Worm (Caenorhabditis elegans) whole organism, L2 larva: ENCODE data around the gene F42A9.9.
A peak's percentile ranks its signal among the peaks of the same experiment; 100 is the strongest.

ENCODE experiments used
- C34F6.9 ChIP-seq: fragments of 150-350 bp; optimal IDR thresholded peaks from 2 replicates; lab custom pipeline; 2014; ENCODE audit warnings: missing biosample characterization, missing genetic modification characterization
- F13H6.1 ChIP-seq: sonication (generic microtip); optimal IDR thresholded peaks from 2 replicates; lab custom pipeline; 2016; ENCODE audit warnings: missing genetic modification characterization, missing compliant biosample characterization
- R02D3.7 ChIP-seq: fragments of 150-350 bp; optimal IDR thresholded peaks from 2 replicates; lab custom pipeline; 2014; ENCODE audit warnings: missing biosample characterization, missing genetic modification characterization
- Y55F3AM.14 ChIP-seq: fragments of 200-800 bp; sonication (Bioruptor generic); optimal IDR thresholded peaks from 2 replicates; lab custom pipeline; 2018; ENCODE audit warnings: mild to moderate bottlenecking, missing genetic modification characterization, missing compliant biosample characterization
- ZK546.5 ChIP-seq: sonication (generic microtip); optimal IDR thresholded peaks from 2 replicates; lab custom pipeline; 2017; ENCODE audit warnings: missing biosample characterization, missing genetic modification characterization
- aly-2 ChIP-seq: fragments of 150-350 bp; optimal IDR thresholded peaks from 2 replicates; lab custom pipeline; 2014; ENCODE audit warnings: missing biosample characterization, missing genetic modification characterization
- blmp-1 ChIP-seq: sonication (generic microtip); optimal IDR thresholded peaks from 2 replicates; lab custom pipeline; 2017; ENCODE audit warnings: missing genetic modification characterization, mild to moderate bottlenecking, missing compliant biosample characterization, antibody characterized with exemption, moderate library complexity; ENCODE audit not compliant: insufficient read depth
- ceh-16 ChIP-seq: fragments of 150-350 bp; optimal IDR thresholded peaks from 2 replicates; lab custom pipeline; 2014; ENCODE audit warnings: missing biosample characterization, missing genetic modification characterization
- crh-2 ChIP-seq: sonication (generic microtip); optimal IDR thresholded peaks from 2 replicates; lab custom pipeline; 2017; ENCODE audit warnings: missing biosample characterization, missing genetic modification characterization
- dmd-4 ChIP-seq: sonication (generic microtip); optimal IDR thresholded peaks from 2 replicates; lab custom pipeline; 2017; ENCODE audit warnings: missing biosample characterization, missing genetic modification characterization
- egl-27 ChIP-seq: sonication (generic microtip); optimal IDR thresholded peaks from 3 replicates; lab custom pipeline; 2017; ENCODE audit warnings: missing biosample characterization, missing genetic modification reagents, missing genetic modification characterization
- elt-1 ChIP-seq: fragments of 150-350 bp; optimal IDR thresholded peaks from 2 replicates; lab custom pipeline; 2014; ENCODE audit warnings: missing biosample characterization, missing genetic modification characterization
- elt-3 ChIP-seq: sonication (generic microtip); optimal IDR thresholded peaks from 2 replicates; lab custom pipeline; 2017; ENCODE audit warnings: missing biosample characterization, missing genetic modification characterization
- fos-1 ChIP-seq: fragments of 150-350 bp; optimal IDR thresholded peaks from 2 replicates; lab custom pipeline; 2014; ENCODE audit warnings: missing biosample characterization, missing genetic modification characterization
- gmeb-1 ChIP-seq: fragments of 150-350 bp; optimal IDR thresholded peaks from 2 replicates; lab custom pipeline; 2014; ENCODE audit warnings: missing biosample characterization, missing genetic modification characterization
- lin-11 ChIP-seq: fragments of 150-350 bp; sonication (generic microtip); optimal IDR thresholded peaks from 2 replicates; lab custom pipeline; 2014; ENCODE audit warnings: missing biosample characterization, missing genetic modification characterization, inconsistent platforms, mixed read lengths
- lsy-2 ChIP-seq, 2 experiments: fragments of 150-350 bp in 1 of 2; sonication (generic microtip) in 1 of 2; optimal IDR thresholded peaks; 2 replicates each; lab custom pipeline; 2014 to 2017; ENCODE audit warnings: missing biosample characterization in 2 of 2, missing genetic modification characterization in 2 of 2
- mab-5 ChIP-seq: fragments of 150-350 bp; optimal IDR thresholded peaks from 2 replicates; lab custom pipeline; 2014; ENCODE audit warnings: missing biosample characterization, missing genetic modification characterization
- mbf-1 ChIP-seq: sonication (generic microtip); optimal IDR thresholded peaks from 2 replicates; lab custom pipeline; 2017; ENCODE audit warnings: missing biosample characterization, missing genetic modification characterization
- mdl-1 ChIP-seq, 2 experiments: fragments of 150-350 bp in 1 of 2; sonication (generic microtip) in 1 of 2; optimal IDR thresholded peaks; 2 replicates each; lab custom pipeline; 2017; ENCODE audit warnings: missing biosample characterization in 2 of 2, missing genetic modification characterization in 2 of 2
- nhr-10 ChIP-seq: sonication (generic microtip); optimal IDR thresholded peaks from 2 replicates; lab custom pipeline; 2017; ENCODE audit warnings: missing biosample characterization, missing genetic modification characterization
- nhr-11 ChIP-seq: fragments of 150-350 bp; optimal IDR thresholded peaks from 2 replicates; lab custom pipeline; 2014; ENCODE audit warnings: missing biosample characterization, missing genetic modification characterization
- nhr-129 ChIP-seq: fragments of 150-350 bp; optimal IDR thresholded peaks from 2 replicates; lab custom pipeline; 2014; ENCODE audit warnings: missing biosample characterization, missing genetic modification characterization
- nhr-21 ChIP-seq: fragments of 150-350 bp; optimal IDR thresholded peaks from 2 replicates; lab custom pipeline; 2014; ENCODE audit warnings: missing biosample characterization, missing genetic modification characterization
- nhr-23 ChIP-seq: fragments of 150-350 bp; optimal IDR thresholded peaks from 2 replicates; lab custom pipeline; 2014; ENCODE audit warnings: missing biosample characterization, missing genetic modification reagents, missing genetic modification characterization
- nhr-25 ChIP-seq: fragments of 150-350 bp; sonication (generic microtip); optimal IDR thresholded peaks from 3 replicates; lab custom pipeline; 2014; ENCODE audit warnings: missing biosample characterization, missing genetic modification characterization
- sem-4 ChIP-seq: fragments of 150-350 bp; optimal IDR thresholded peaks from 2 replicates; lab custom pipeline; 2014; ENCODE audit warnings: missing biosample characterization, missing genetic modification reagents, missing genetic modification characterization
- skn-1 ChIP-seq: sonication (generic microtip); optimal IDR thresholded peaks from 2 replicates; lab custom pipeline; 2017; ENCODE audit warnings: missing biosample characterization, missing genetic modification characterization
- sma-9 ChIP-seq, 2 experiments: fragments of 150-350 bp in 1 of 2; sonication (generic microtip) in 1 of 2; optimal IDR thresholded peaks; 2 replicates each; lab custom pipeline; 2014 to 2016; ENCODE audit warnings: missing genetic modification characterization in 2 of 2, mild to moderate bottlenecking in 1 of 2, missing biosample characterization in 1 of 2, missing compliant biosample characterization in 1 of 2, missing genetic modification reagents in 1 of 2, moderate library complexity in 1 of 2
- snpc-4 ChIP-seq: fragments of 150-350 bp; optimal IDR thresholded peaks from 2 replicates; lab custom pipeline; 2014; ENCODE audit warnings: missing biosample characterization, missing genetic modification characterization
- unc-39 ChIP-seq: fragments of 150-350 bp; optimal IDR thresholded peaks from 2 replicates; lab custom pipeline; 2014; ENCODE audit warnings: missing biosample characterization, missing genetic modification characterization
- unc-55 ChIP-seq: fragments of 150-350 bp; sonication (generic microtip); optimal IDR thresholded peaks from 3 replicates; lab custom pipeline; 2014; ENCODE audit warnings: missing biosample characterization, missing genetic modification reagents, missing genetic modification characterization
- unc-62 ChIP-seq: fragments of 150-350 bp; optimal IDR thresholded peaks from 2 replicates; lab custom pipeline; 2014; ENCODE audit warnings: missing biosample characterization, missing genetic modification reagents, missing genetic modification characterization
- zag-1 ChIP-seq: fragments of 150-350 bp; optimal IDR thresholded peaks from 2 replicates; lab custom pipeline; 2014; ENCODE audit warnings: missing biosample characterization, missing genetic modification characterization
- ztf-1 ChIP-seq: fragments of 200-800 bp; sonication (Bioruptor generic); conservative IDR thresholded peaks from 2 replicates; pipeline ENCODE4 v1.3.6; 2022; ENCODE audit warnings: missing genetic modification characterization, missing compliant biosample characterization
- ztf-11 ChIP-seq: sonication (generic microtip); optimal IDR thresholded peaks from 2 replicates; lab custom pipeline; 2017; ENCODE audit warnings: missing biosample characterization, missing genetic modification characterization

Gene F42A9.9

ce11 chrIV:8602877-8603276 lies 35.8 kb downstream of the F42A9.9 start, which contains the start of gene Y59H11AR.10:
TSS of gene Y59H11AR.10 (plus strand) at chrIV:8603177.
- TF ChIP-seq unc-62 (GFP tag; lab: Kevin White, UChicago) (no peak), gmeb-1 (no peak), nhr-21 (tag; lab: Kevin White, UChicago) (no peak), mab-5 (tag; lab: Kevin White, UChicago) (no peak), F13H6.1 (tag; lab: Kevin White, UChicago) (no peak), unc-55 (GFP tag; lab: Kevin White, UChicago) (no peak), fos-1 (tag; lab: Kevin White, UChicago) (no peak), sem-4 (no peak), egl-27 (tag; lab: Kevin White, UChicago) (no peak), elt-1 (tag; lab: Kevin White, UChicago) (no peak), mbf-1 (no peak), skn-1 (no peak), nhr-25 (no peak), nhr-11 (tag; lab: Kevin White, UChicago) (no peak)

ce11 chrIV:8600712-8601330 lies 37.8 kb downstream of the F42A9.9 start, which contains the start of gene Y59H11AR.4:
TSS of gene Y59H11AR.4 (minus strand) at chrIV:8600762.
- TF ChIP-seq snpc-4 = no peak
- no peak for TF ChIP-seq skn-1
- no peak for TF ChIP-seq nhr-23 (tag; lab: Kevin White, UChicago)
- TF ChIP-seq zag-1 (tag; lab: Kevin White, UChicago) = no peak
- TF ChIP-seq fos-1 (tag; lab: Kevin White, UChicago) = no peak
- TF ChIP-seq sma-9 (GFP tag; optimal IDR thresholded peaks at IDR 0.05; lab: Kevin White, UChicago) = peak; percentile 6
- TF ChIP-seq sma-9 (tag; optimal IDR thresholded peaks at IDR 0.05; lab: Kevin White, UChicago) = no peak

DNA sequence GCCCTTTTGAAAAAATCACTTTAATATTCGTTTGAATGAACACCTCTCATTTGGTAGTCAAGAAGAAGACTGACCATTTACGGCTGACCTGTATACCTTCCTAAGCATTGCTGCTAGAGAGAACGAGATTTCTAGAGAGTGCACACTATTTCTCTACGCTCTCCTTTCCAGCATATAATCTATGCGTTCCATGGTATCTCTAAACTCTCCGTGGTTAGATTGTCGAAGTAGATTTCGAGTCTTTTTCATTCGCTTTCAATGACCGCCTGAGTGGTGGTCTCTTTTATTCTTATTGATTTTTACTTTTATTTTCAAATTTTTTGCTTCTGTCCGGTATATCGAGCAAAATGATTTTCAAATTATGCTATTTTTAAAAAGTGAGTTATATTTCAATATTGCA lies 41.2 kb downstream of the F42A9.9 start:
- TF ChIP-seq sma-9 (GFP tag; optimal IDR thresholded peaks at IDR 0.05; lab: Kevin White, UChicago) (peak; percentile 52), sma-9 (tag; optimal IDR thresholded peaks at IDR 0.05; lab: Kevin White, UChicago) (no peak), unc-39 (tag; lab: Kevin White, UChicago) (no peak), snpc-4 (no peak), unc-55 (GFP tag; lab: Kevin White, UChicago) (peak; percentile 56), crh-2 (peak; percentile 5), nhr-23 (tag; lab: Kevin White, UChicago) (no peak), nhr-129 (tag; lab: Kevin White, UChicago) (peak; percentile 24), ceh-16 (tag; lab: Kevin White, UChicago) (no peak), lsy-2 (tag; optimal IDR thresholded peaks at IDR 0.05; lab: Kevin White, UChicago) (peak; percentile 8 to 57), ztf-1 (no peak), C34F6.9 (tag; lab: Kevin White, UChicago) (peak; percentile 54), gmeb-1 (peak; percentile 13), dmd-4 (no peak), blmp-1 (tag; lab: Kevin White, UChicago) (peak; percentile 1), ZK546.5 (no peak)

DNA sequence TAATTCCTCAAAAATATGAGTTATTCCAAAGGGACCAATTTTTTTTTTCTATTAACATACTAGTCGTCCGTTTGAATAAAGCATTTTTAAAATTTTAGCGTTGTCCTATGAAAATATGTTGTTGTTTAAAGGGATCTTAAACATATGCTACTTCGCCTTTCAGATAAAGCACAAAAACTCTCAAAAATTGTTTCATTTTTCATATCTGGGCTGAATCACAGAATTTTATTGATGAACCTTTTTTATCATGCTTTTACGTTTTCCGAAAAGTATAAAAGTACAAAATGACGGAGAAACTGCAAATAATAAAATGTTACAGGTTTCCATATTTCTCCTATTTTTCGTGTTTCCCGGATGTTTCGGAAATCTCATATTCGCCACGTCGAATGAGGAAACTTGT lies 42.9 kb downstream of the F42A9.9 start, which contains the start of gene clec-181:
clec-181 (plus strand) TSS at position 301 of the 400 bp plus-strand sequence.
- TF ChIP-seq Y55F3AM.14 (GFP tag; lab: Kevin White, UChicago) = no peak
- TF ChIP-seq elt-3 (tag; lab: Kevin White, UChicago) = no peak
- no peak for TF ChIP-seq unc-62 (GFP tag; lab: Kevin White, UChicago)
- TF ChIP-seq nhr-11 (tag; lab: Kevin White, UChicago) = no peak
- no peak for TF ChIP-seq unc-39 (tag; lab: Kevin White, UChicago)
- no peak for TF ChIP-seq F13H6.1 (tag; lab: Kevin White, UChicago)
- no peak for TF ChIP-seq lin-11 (tag; lab: Kevin White, UChicago)
- no peak for TF ChIP-seq mbf-1
- TF ChIP-seq nhr-10 (tag; lab: Kevin White, UChicago) = no peak
- no peak for TF ChIP-seq mab-5 (tag; lab: Kevin White, UChicago)
- TF ChIP-seq lsy-2 (tag; optimal IDR thresholded peaks at IDR 0.05; lab: Kevin White, UChicago) = no peak
- TF ChIP-seq, all 48 proteins: peak for 0

DNA sequence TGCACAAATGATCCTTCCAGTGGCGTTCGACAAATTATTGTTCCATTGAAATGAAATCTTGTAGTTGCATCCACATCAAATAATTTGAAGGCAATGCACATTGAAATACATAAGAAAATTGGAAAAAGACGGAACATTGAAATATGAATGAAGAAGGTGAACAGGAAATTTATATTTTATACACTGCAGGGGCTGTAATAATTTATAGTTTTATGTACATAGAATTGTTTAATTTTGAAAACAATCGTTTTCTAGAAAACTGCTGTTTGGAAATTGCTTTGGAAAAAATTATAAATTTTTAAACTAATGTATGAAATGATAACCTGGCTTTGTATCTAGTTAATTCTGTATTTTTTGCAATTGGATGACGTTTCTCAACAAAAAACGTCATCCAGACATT lies 43.3 kb downstream of the F42A9.9 start, which contains the start of gene Y59H11AR.3:
Y59H11AR.3 (minus strand) TSS at position 101 of the 400 bp plus-strand sequence.
- TF ChIP-seq crh-2 (no peak), nhr-11 (tag; lab: Kevin White, UChicago) (no peak), R02D3.7 (tag; lab: Kevin White, UChicago) (no peak), blmp-1 (tag; lab: Kevin White, UChicago) (no peak), ztf-11 (tag; lab: Kevin White, UChicago) (no peak), C34F6.9 (tag; lab: Kevin White, UChicago) (no peak), fos-1 (tag; lab: Kevin White, UChicago) (no peak), aly-2 (no peak), nhr-23 (tag; lab: Kevin White, UChicago) (no peak), mdl-1 (tag; optimal IDR thresholded peaks at IDR 0.05; lab: Kevin White, UChicago) (no peak)
